Worm (Caenorhabditis elegans) whole organism, L3 larva: ENCODE measurements around the gene R04B5.5.

ENCODE experiments used
- mdl-1 ChIP-seq: fragments of 150-350 bp; optimal IDR thresholded peaks from 2 replicates; lab custom pipeline; 2014; ENCODE audit warnings: missing biosample characterization, missing genetic modification characterization
- nhr-11 ChIP-seq: fragments of 150-350 bp; optimal IDR thresholded peaks from 2 replicates; lab custom pipeline; 2014; ENCODE audit warnings: missing biosample characterization, missing genetic modification characterization
- nhr-43 ChIP-seq: sonication (generic microtip); optimal IDR thresholded peaks from 2 replicates; lab custom pipeline; 2016; ENCODE audit warnings: mild to moderate bottlenecking, missing genetic modification characterization, missing compliant biosample characterization; ENCODE audit not compliant: poor library complexity, severe bottlenecking
- nhr-77 ChIP-seq: fragments of 150-350 bp; optimal IDR thresholded peaks from 2 replicates; lab custom pipeline; 2014; ENCODE audit warnings: missing biosample characterization, missing genetic modification characterization
- pha-4 ChIP-seq: fragments of 150-350 bp; optimal IDR thresholded peaks from 2 replicates; lab custom pipeline; 2014; ENCODE audit warnings: missing biosample characterization, missing genetic modification reagents, missing genetic modification characterization
- tbx-2 ChIP-seq: sonication (generic microtip); optimal IDR thresholded peaks from 2 replicates; lab custom pipeline; 2016; ENCODE audit warnings: mild to moderate bottlenecking, missing genetic modification characterization, missing compliant biosample characterization

DNA sequence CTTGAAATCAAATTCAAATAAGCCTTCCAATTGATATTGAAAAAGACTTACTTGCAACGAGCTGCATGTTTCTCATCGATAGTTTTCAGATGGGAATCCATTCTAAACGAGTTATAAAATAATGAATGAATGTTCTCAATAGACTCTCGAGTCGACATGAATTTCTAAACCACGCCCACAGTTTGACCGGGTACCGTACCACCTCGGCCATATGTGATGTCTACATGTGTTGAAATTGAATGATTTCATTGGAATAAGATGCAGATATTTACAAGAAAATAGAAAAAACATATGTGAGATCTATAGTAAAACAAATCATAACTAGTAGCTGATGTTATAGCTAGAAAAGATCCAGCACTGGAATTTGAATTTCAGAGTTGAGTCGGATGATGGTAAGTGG lies 3.2 kb downstream of the R04B5.5 start, which contains the start of gene R04B5.7:
- no peak for TF ChIP-seq nhr-43 (tag; lab: Kevin White, UChicago)
- no peak for TF ChIP-seq tbx-2 (tag; lab: Kevin White, UChicago)
- no peak for TF ChIP-seq mdl-1 (tag; lab: Kevin White, UChicago)
- TF ChIP-seq nhr-77 (tag; lab: Kevin White, UChicago), result no peak
- no peak for TF ChIP-seq nhr-11
- no peak for TF ChIP-seq pha-4
